Worm (Caenorhabditis elegans): ENCODE results near the gene aakg-3.

DNA sequence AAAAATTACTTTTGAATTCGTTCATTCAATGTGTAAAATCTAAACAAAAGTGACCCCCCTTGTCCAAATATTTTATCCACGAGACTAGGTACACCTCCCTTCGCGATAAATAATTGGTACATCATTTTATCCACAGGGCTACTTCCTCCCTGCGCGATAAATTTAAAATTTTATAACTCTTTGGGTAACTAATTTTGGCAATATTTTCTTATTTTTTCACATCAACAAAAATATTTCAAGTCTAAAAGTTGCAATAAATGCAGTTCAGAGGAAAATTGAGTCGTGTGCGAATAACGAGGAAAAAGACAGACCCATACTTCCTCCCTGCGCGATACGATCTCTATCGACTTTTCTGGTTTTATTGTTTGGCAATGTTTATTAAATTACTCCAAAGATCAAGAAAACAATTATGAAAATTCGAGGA is 20.7 kb downstream of the aakg-3 start:
- TF ChIP-seq ztf-11 (tag; optimal IDR thresholded peaks at IDR 0.05) (peak; percentile 82), C34F6.9 (tag; optimal IDR thresholded peaks at IDR 0.05) (peak; percentile 99), unc-62 (GFP tag; optimal IDR thresholded peaks at IDR 0.05) (peak; percentile 90), nhr-129 (tag; optimal IDR thresholded peaks at IDR 0.05) (peak; percentile 99), ceh-82 (tag; optimal IDR thresholded peaks at IDR 0.05) (peak; percentile 95), nhr-11 (tag; optimal IDR thresholded peaks at IDR 0.05) (peak; percentile 89), nhr-6 (tag; optimal IDR thresholded peaks at IDR 0.05) (peak; percentile 99), lin-11 (tag; optimal IDR thresholded peaks at IDR 0.05) (peak; percentile 76)

Data from whole organism, L2 larva.